Worm (Caenorhabditis elegans): ENCODE data around the gene nhr-19.

DNA sequence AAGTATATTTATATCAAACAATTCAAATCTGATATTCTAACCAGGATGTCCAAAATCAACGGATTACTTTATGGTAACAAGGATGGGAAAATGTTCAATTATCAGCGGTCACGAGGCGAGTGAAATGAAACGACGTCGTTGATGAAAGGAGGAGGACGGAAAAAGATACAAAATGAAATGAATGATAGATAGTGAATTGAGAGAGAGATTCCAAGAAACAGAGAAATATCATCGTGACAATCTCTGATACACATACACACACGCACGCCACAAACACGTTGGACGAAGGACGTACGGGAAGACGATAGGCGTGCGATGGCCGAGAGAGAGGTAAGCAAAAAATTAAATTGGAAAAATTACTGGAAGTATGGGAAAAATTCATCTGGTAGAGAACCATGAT lies 4.3 kb downstream of the nhr-19 start:
- no peak for TF ChIP-seq unc-39 (tag; optimal IDR thresholded peaks at IDR 0.05)
- no peak for TF ChIP-seq lsy-2 (tag; optimal IDR thresholded peaks at IDR 0.05)
- TF ChIP-seq pha-4 (tag; optimal IDR thresholded peaks at IDR 0.05): no peak
- TF ChIP-seq elt-3 (tag; optimal IDR thresholded peaks at IDR 0.05): no peak
- TF ChIP-seq nhr-12 (tag; optimal IDR thresholded peaks at IDR 0.05): no peak
- no peak for TF ChIP-seq nhr-237 (tag; optimal IDR thresholded peaks at IDR 0.05)
- TF ChIP-seq ceh-43 (GFP tag; optimal IDR thresholded peaks at IDR 0.05): no peak
- TF ChIP-seq flh-1 (GFP tag; optimal IDR thresholded peaks at IDR 0.05): no peak
- no peak for TF ChIP-seq cnd-1 (tag; optimal IDR thresholded peaks at IDR 0.05)
- no peak for TF ChIP-seq zip-8 (tag; optimal IDR thresholded peaks at IDR 0.05)
- TF ChIP-seq sem-2 (GFP tag; optimal IDR thresholded peaks at IDR 0.05): no peak
- TF ChIP-seq snpc-4 (tag; optimal IDR thresholded peaks at IDR 0.05): no peak
- TF ChIP-seq mls-2 (tag; optimal IDR thresholded peaks at IDR 0.05): no peak
- TF ChIP-seq lin-13 (tag; optimal IDR thresholded peaks at IDR 0.05): no peak
